Fruit fly (Drosophila melanogaster) whole organism, embryonic: ENCODE data around the gene tbrd-1.

Experiments
- CG10267 ChIP-seq: fragments of 200-800 bp; sonication (Bioruptor generic); optimal IDR thresholded peaks from 2 replicates; lab custom pipeline; 2018; ENCODE audit warnings: missing biosample characterization, mild to moderate bottlenecking, missing genetic modification characterization, moderate library complexity
- CG10431 ChIP-seq: fragments of 200-800 bp; sonication (Bioruptor generic); optimal IDR thresholded peaks from 3 replicates; lab custom pipeline; 2018; ENCODE audit warnings: missing biosample characterization, mild to moderate bottlenecking, missing genetic modification characterization
- CG11398 ChIP-seq: fragments of 200-800 bp; sonication (Bioruptor generic); optimal IDR thresholded peaks from 2 replicates; lab custom pipeline; 2016; ENCODE audit warnings: missing biosample characterization, missing genetic modification characterization
- CG12104 ChIP-seq: fragments of 200-800 bp; sonication (Bioruptor generic); optimal IDR thresholded peaks from 3 replicates; lab custom pipeline; 2016; ENCODE audit warnings: missing biosample characterization, missing genetic modification characterization
- CG12744 ChIP-seq: fragments of 200-800 bp; sonication (Bioruptor generic); optimal IDR thresholded peaks from 2 replicates; lab custom pipeline; 2016; ENCODE audit warnings: missing biosample characterization, missing genetic modification characterization
- CG14050 ChIP-seq: fragments of 200-800 bp; sonication (Bioruptor generic); IDR thresholded peaks from 3 replicates; pipeline ENCODE4 v1.3.6; 2022; ENCODE audit warnings: missing biosample characterization, missing genetic modification characterization
- CG14860 ChIP-seq: fragments of 200-800 bp; sonication (Bioruptor generic); IDR thresholded peaks from 3 replicates; pipeline ENCODE4 v1.3.6; 2022; ENCODE audit warnings: missing biosample characterization, missing genetic modification characterization; ENCODE audit not compliant: partially characterized antibody
- CG17186 ChIP-seq: fragments of 200-800 bp; sonication (Bioruptor generic); optimal IDR thresholded peaks from 3 replicates; lab custom pipeline; 2017; ENCODE audit warnings: missing biosample characterization, missing genetic modification reagents, missing genetic modification characterization
- CG18011 ChIP-seq: fragments of 200-800 bp; sonication (Bioruptor generic); optimal IDR thresholded peaks from 2 replicates; lab custom pipeline; 2017; ENCODE audit warnings: missing biosample characterization, missing genetic modification characterization, mild to moderate bottlenecking, moderate library complexity, missing genotype
- CG3163 ChIP-seq: fragments of 200-800 bp; sonication (Bioruptor generic); optimal IDR thresholded peaks from 3 replicates; lab custom pipeline; 2016; ENCODE audit warnings: missing biosample characterization, missing genetic modification characterization
- CG33213 ChIP-seq: fragments of 200-800 bp; sonication (Bioruptor generic); optimal IDR thresholded peaks from 3 replicates; lab custom pipeline; 2016; ENCODE audit warnings: missing biosample characterization, missing genetic modification characterization
- CG3995 ChIP-seq: fragments of 200-800 bp; sonication (Bioruptor generic); optimal IDR thresholded peaks from 3 replicates; lab custom pipeline; 2016; ENCODE audit warnings: missing biosample characterization, missing genetic modification characterization
- CG5245 ChIP-seq: fragments of 200-800 bp; sonication (Bioruptor generic); optimal IDR thresholded peaks from 3 replicates; lab custom pipeline; 2016; ENCODE audit warnings: missing biosample characterization, missing genetic modification characterization
- CG6175 ChIP-seq: fragments of 200-800 bp; sonication (Bioruptor generic); IDR thresholded peaks from 3 replicates; pipeline ENCODE4 v1.3.6; 2022; ENCODE audit warnings: missing biosample characterization, missing genetic modification characterization
- CG7745 ChIP-seq: fragments of 200-800 bp; sonication (Bioruptor generic); optimal IDR thresholded peaks from 2 replicates; lab custom pipeline; 2018; ENCODE audit warnings: missing biosample characterization, mild to moderate bottlenecking, missing genetic modification characterization, moderate library complexity
- CG7786 ChIP-seq: fragments of 200-800 bp; sonication (Bioruptor generic); optimal IDR thresholded peaks from 2 replicates; lab custom pipeline; 2016; ENCODE audit warnings: missing biosample characterization, missing genetic modification characterization
- CG7963 ChIP-seq: fragments of 200-800 bp; sonication (Bioruptor generic); IDR thresholded peaks from 3 replicates; pipeline ENCODE4 v1.3.6; 2022; ENCODE audit warnings: missing biosample characterization, missing genetic modification characterization; ENCODE audit not compliant: partially characterized antibody
- CG9609 ChIP-seq: fragments of 200-800 bp; sonication (Bioruptor generic); optimal IDR thresholded peaks from 3 replicates; lab custom pipeline; 2016; ENCODE audit warnings: missing biosample characterization, missing genetic modification characterization
- Dad ChIP-seq: fragments of 200-800 bp; sonication (Bioruptor generic); optimal IDR thresholded peaks from 3 replicates; lab custom pipeline; 2016; ENCODE audit warnings: missing biosample characterization, missing genetic modification characterization
- Dfd ChIP-seq, 2 experiments: fragments of >200 bp; optimal IDR thresholded peaks; 2 replicates each; lab custom pipeline; 2017; ENCODE audit warnings: missing biosample characterization in 2 of 2, missing genetic modification characterization in 2 of 2
- Dip3 ChIP-seq: fragments of 200-800 bp; sonication (Bioruptor generic); optimal IDR thresholded peaks from 3 replicates; lab custom pipeline; 2016; ENCODE audit warnings: missing biosample characterization, missing genetic modification characterization
- Dll ChIP-seq: fragments of 200-800 bp; sonication (Bioruptor generic); IDR thresholded peaks from 4 replicates; pipeline ENCODE4 v1.3.6; 2022; ENCODE audit warnings: missing biosample characterization, missing genetic modification characterization; ENCODE audit not compliant: partially characterized antibody
- Gug ChIP-seq: fragments of 200-800 bp; sonication (Bioruptor generic); IDR thresholded peaks from 4 replicates; pipeline ENCODE4 v1.3.6; 2022; ENCODE audit warnings: missing biosample characterization, missing genetic modification characterization
- H2.0 ChIP-seq: fragments of 200-800 bp; sonication (Bioruptor generic); IDR thresholded peaks from 2 replicates; pipeline ENCODE4 v1.3.6; 2022; ENCODE audit warnings: missing biosample characterization, missing genetic modification characterization
- Mrtf ChIP-seq: fragments of 200-800 bp; sonication (Bioruptor generic); IDR thresholded peaks from 3 replicates; pipeline ENCODE4 v1.3.6; 2022; ENCODE audit warnings: missing biosample characterization, missing genetic modification characterization
- NC2α ChIP-seq: fragments of 200-800 bp; sonication (Bioruptor generic); optimal IDR thresholded peaks from 2 replicates; lab custom pipeline; 2016; ENCODE audit warnings: missing biosample characterization, missing genetic modification characterization
- Opbp ChIP-seq: fragments of 200-800 bp; sonication (Bioruptor generic); IDR thresholded peaks from 3 replicates; pipeline ENCODE4 v1.3.6; 2022; ENCODE audit warnings: missing biosample characterization, missing genetic modification characterization; ENCODE audit not compliant: partially characterized antibody
- Six4 ChIP-seq: fragments of 200-800 bp; sonication (Bioruptor generic); optimal IDR thresholded peaks from 2 replicates; lab custom pipeline; 2016; ENCODE audit warnings: missing biosample characterization, missing genetic modification characterization
- Taf1 ChIP-seq: fragments of 200-800 bp; sonication (Bioruptor generic); IDR thresholded peaks from 2 replicates; pipeline ENCODE4 v1.3.6; 2022; ENCODE audit warnings: missing biosample characterization, missing genetic modification characterization
- al ChIP-seq: fragments of 200-800 bp; sonication (Bioruptor generic); IDR thresholded peaks from 2 replicates; pipeline ENCODE4 v1.3.6; 2022; ENCODE audit warnings: missing biosample characterization, missing genetic modification characterization
- amos ChIP-seq: fragments of 200-800 bp; sonication (Bioruptor generic); IDR thresholded peaks from 2 replicates; pipeline ENCODE4 v1.3.6; 2022; ENCODE audit warnings: missing biosample characterization, missing genetic modification characterization; ENCODE audit not compliant: partially characterized antibody
- ap ChIP-seq: fragments of 200-800 bp; sonication (Bioruptor generic); IDR thresholded peaks from 2 replicates; pipeline ENCODE4 v1.3.6; 2022; ENCODE audit warnings: missing biosample characterization, missing genetic modification characterization
- bcd ChIP-seq: fragments of 200-800 bp; sonication (Bioruptor generic); optimal IDR thresholded peaks from 2 replicates; lab custom pipeline; 2017; ENCODE audit warnings: missing biosample characterization, mild to moderate bottlenecking, missing genetic modification characterization
- caup ChIP-seq: fragments of 200-800 bp; sonication (Bioruptor generic); optimal IDR thresholded peaks from 3 replicates; lab custom pipeline; 2017; ENCODE audit warnings: missing biosample characterization, mild to moderate bottlenecking, missing genetic modification characterization, moderate library complexity; ENCODE audit not compliant: severe bottlenecking
- gem ChIP-seq: fragments of 200-800 bp; sonication (Bioruptor generic); optimal IDR thresholded peaks from 2 replicates; lab custom pipeline; 2019; ENCODE audit warnings: missing biosample characterization, mild to moderate bottlenecking, missing genetic modification characterization, moderate library complexity
- gsb-n ChIP-seq: fragments of 200-800 bp; sonication (Bioruptor generic); optimal IDR thresholded peaks from 3 replicates; lab custom pipeline; 2018; ENCODE audit warnings: missing biosample characterization, mild to moderate bottlenecking, missing genetic modification characterization
- hbn ChIP-seq: fragments of 200-800 bp; sonication (Bioruptor generic); IDR thresholded peaks from 2 replicates; pipeline ENCODE4 v1.3.6; 2022; ENCODE audit warnings: missing biosample characterization, missing genetic modification characterization; ENCODE audit not compliant: partially characterized antibody
- lbe ChIP-seq: fragments of 200-800 bp; sonication (Bioruptor generic); optimal IDR thresholded peaks from 2 replicates; lab custom pipeline; 2016; ENCODE audit warnings: missing biosample characterization, mild to moderate bottlenecking, missing genetic modification characterization
- peb ChIP-seq: fragments of 200-800 bp; sonication (Bioruptor generic); IDR thresholded peaks from 2 replicates; pipeline ENCODE4 v1.3.6; 2022; ENCODE audit warnings: missing biosample characterization, missing genetic modification characterization
- shn ChIP-seq: fragments of 200-800 bp; sonication (Bioruptor generic); optimal IDR thresholded peaks from 3 replicates; lab custom pipeline; 2016; ENCODE audit warnings: missing biosample characterization, missing genetic modification characterization
- sima ChIP-seq: fragments of 200-800 bp; sonication (Bioruptor generic); optimal IDR thresholded peaks from 2 replicates; lab custom pipeline; 2016; ENCODE audit warnings: missing biosample characterization, missing genetic modification characterization
- sna ChIP-seq: fragments of 200-800 bp; sonication (Bioruptor generic); IDR thresholded peaks from 2 replicates; pipeline ENCODE4 v1.3.6; 2022; ENCODE audit warnings: missing biosample characterization, missing genetic modification characterization; ENCODE audit not compliant: partially characterized antibody
- tgo ChIP-seq: fragments of 200-800 bp; sonication (Bioruptor generic); IDR thresholded peaks from 3 replicates; pipeline ENCODE4 v1.3.6; 2022; ENCODE audit warnings: missing biosample characterization, missing genetic modification characterization
- trem ChIP-seq: fragments of 200-800 bp; optimal IDR thresholded peaks from 3 replicates; lab custom pipeline; 2019; ENCODE audit warnings: missing biosample characterization, mild to moderate bottlenecking, missing genetic modification characterization, moderate library complexity
- tx ChIP-seq: fragments of 200-800 bp; sonication (Bioruptor generic); optimal IDR thresholded peaks from 2 replicates; lab custom pipeline; 2016; ENCODE audit warnings: missing biosample characterization, missing genetic modification characterization
- unpg ChIP-seq: fragments of 200-800 bp; sonication (Bioruptor generic); optimal IDR thresholded peaks from 3 replicates; lab custom pipeline; 2018; ENCODE audit warnings: missing biosample characterization, mild to moderate bottlenecking, missing genetic modification characterization, moderate library complexity
- vnd ChIP-seq: fragments of 200-800 bp; sonication (Bioruptor generic); IDR thresholded peaks from 3 replicates; pipeline ENCODE4 v1.3.6; 2022; ENCODE audit warnings: missing biosample characterization, missing genetic modification characterization; ENCODE audit not compliant: partially characterized antibody
- zen2 ChIP-seq: fragments of 200-800 bp; sonication (Bioruptor generic); IDR thresholded peaks from 3 replicates; pipeline ENCODE4 v1.3.6; 2022; ENCODE audit warnings: missing biosample characterization, missing genetic modification characterization; ENCODE audit not compliant: partially characterized antibody

tbrd-1 gene

DNA sequence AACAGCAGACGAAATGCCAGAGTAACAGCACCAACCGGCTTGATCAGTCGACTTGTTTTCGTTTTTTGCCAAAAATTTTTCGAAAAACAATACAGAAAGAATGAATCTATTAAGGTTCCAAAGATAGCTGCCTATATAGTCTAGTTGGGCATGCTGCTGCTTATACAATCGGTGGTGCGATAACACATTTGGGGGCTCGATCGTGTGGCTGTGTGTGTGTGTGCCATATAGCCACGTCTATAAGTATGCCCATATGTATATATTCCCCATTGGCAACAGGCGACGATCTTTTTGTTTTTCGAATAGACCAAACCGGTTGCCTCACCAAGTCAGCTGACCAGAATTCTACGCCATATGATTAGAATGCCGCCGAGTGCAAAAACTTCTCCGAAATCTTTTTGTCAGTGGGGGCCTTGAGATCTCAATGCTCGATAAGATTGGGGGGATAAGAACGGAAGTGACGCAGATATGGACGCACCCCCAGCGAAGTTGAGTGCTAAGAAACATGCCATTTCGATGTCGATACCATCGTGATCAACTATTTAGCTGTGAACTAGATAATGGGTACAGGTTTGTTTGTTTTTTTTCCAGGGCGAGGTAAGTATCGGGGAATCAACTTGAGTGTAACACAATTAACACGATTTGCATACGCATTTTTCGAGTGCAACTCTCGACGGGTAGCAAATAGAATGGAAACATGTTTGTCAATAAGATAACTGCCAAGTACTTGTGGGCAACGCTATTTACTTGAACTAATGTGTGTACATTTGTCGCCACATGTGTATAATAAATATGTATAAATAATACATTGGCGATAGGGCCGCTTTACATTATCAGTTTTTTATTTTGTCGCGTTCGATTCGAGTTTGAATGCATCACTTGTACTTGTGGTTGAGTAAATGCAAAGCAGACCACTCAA, 46.8 kb upstream of the tbrd-1 start (continued):
- TF ChIP-seq Dip3 (GFP tag; lab: Kevin White, UChicago) = no peak
- TF ChIP-seq sna = no peak
- TF ChIP-seq al (GFP tag; lab: Robert Waterston, UW) = no peak; the same call in 1 of the 2 replicates
- peak; percentile 78 for TF ChIP-seq unpg (GFP tag; lab: Kevin White, UChicago)
- peak; percentile 63 for TF ChIP-seq CG5245 (GFP tag; lab: Kevin White, UChicago)
- TF ChIP-seq H2.0 (GFP tag; lab: Robert Waterston, UW) = peak; percentile 62
- no peak for TF ChIP-seq CG14860 (GFP tag; lab: Robert Waterston, UW)
- TF ChIP-seq gsb-n (tag; lab: Kevin White, UChicago) = peak; percentile 87
- no peak for TF ChIP-seq zen2 (GFP tag; lab: Robert Waterston, UW)
- no peak for TF ChIP-seq Dfd (GFP tag; optimal IDR thresholded peaks at IDR 0.05; lab: Kevin White, UChicago)
- no peak for TF ChIP-seq Dad (GFP tag; lab: Kevin White, UChicago)
- TF ChIP-seq CG18011 (GFP tag; lab: Kevin White, UChicago) = peak; percentile 55
- no peak for TF ChIP-seq CG3995
- peak; percentile 76 for TF ChIP-seq CG12104
- TF ChIP-seq Dll (GFP tag; lab: Robert Waterston, UW) = no peak
- TF ChIP-seq ap (GFP tag; lab: Robert Waterston, UW) = peak; percentile 29; the same call in 1 of the 2 replicates
- no peak for TF ChIP-seq lbe (GFP tag; lab: Kevin White, UChicago)
- TF ChIP-seq trem (tag; lab: Kevin White, UChicago) = peak; percentile 45
- peak; percentile 68 for TF ChIP-seq CG11398 (GFP tag; lab: Kevin White, UChicago)
- no peak for TF ChIP-seq shn
- TF ChIP-seq CG3163 (GFP tag; lab: Kevin White, UChicago) = peak; percentile 34
- TF ChIP-seq CG7963 (GFP tag; lab: Robert Waterston, UW) = no peak
- no peak for TF ChIP-seq Opbp (GFP tag; lab: Robert Waterston, UW)
- TF ChIP-seq CG7745 (tag; lab: Kevin White, UChicago) = peak; percentile 87
- peak; percentile 43; the same call in 1 of the 3 replicates for TF ChIP-seq Mrtf (GFP tag; lab: Robert Waterston, UW)
- TF ChIP-seq tx (GFP tag; lab: Kevin White, UChicago) = no peak
- peak; percentile 39 for TF ChIP-seq CG17186
- TF ChIP-seq sima (GFP tag; lab: Kevin White, UChicago) = peak; percentile 58
- TF ChIP-seq CG10431 (GFP tag; lab: Kevin White, UChicago) = peak; percentile 90
- peak; percentile 70 for TF ChIP-seq CG12744 (GFP tag; lab: Kevin White, UChicago)
- TF ChIP-seq CG7786 = peak; percentile 24
- TF ChIP-seq CG10267 = peak; percentile 63
- TF ChIP-seq Gug (GFP tag; lab: Robert Waterston, UW) = no peak
- no peak for TF ChIP-seq amos (GFP tag; lab: Robert Waterston, UW)
- peak; percentile 60 for TF ChIP-seq NC2α (GFP tag; lab: Kevin White, UChicago)
- TF ChIP-seq hbn (GFP tag; lab: Robert Waterston, UW) = no peak
- TF ChIP-seq tgo = peak; percentile 49; the same call in 2 of the 3 replicates
- no peak for TF ChIP-seq vnd
- peak; percentile 76 for TF ChIP-seq bcd (GFP tag; lab: Kevin White, UChicago)
- peak; percentile 72; the same call in 2 of the 3 replicates for TF ChIP-seq CG14050
- peak; percentile 66 for TF ChIP-seq CG33213 (GFP tag; lab: Kevin White, UChicago)
- TF ChIP-seq Taf1 (GFP tag; lab: Robert Waterston, UW) = no peak; the same call in 1 of the 2 replicates
- peak; percentile 88 for TF ChIP-seq caup (GFP tag; lab: Kevin White, UChicago)
- TF ChIP-seq CG6175 (GFP tag; lab: Robert Waterston, UW) = no peak; the same call in 2 of the 3 replicates
- TF ChIP-seq gem (tag; lab: Kevin White, UChicago) = peak; percentile 84
- no peak for TF ChIP-seq CG9609 (GFP tag; lab: Kevin White, UChicago)
- TF ChIP-seq peb (GFP tag; lab: Robert Waterston, UW) = peak; percentile 66
- peak; percentile 68 for TF ChIP-seq Six4 (GFP tag; lab: Kevin White, UChicago)
